Worm (Caenorhabditis elegans) whole organism, late embryonic: Measurements from ENCODE around the gene F46B3.9.

ENCODE experiments used
- C08G9.2 ChIP-seq: sonication (generic microtip); optimal IDR thresholded peaks from 2 replicates; lab custom pipeline; 2016; ENCODE audit warnings: mild to moderate bottlenecking, missing genetic modification characterization, moderate library complexity, missing compliant biosample characterization
- F13H6.1 ChIP-seq: sonication (generic microtip); optimal IDR thresholded peaks from 2 replicates; lab custom pipeline; 2016; ENCODE audit warnings: missing genetic modification characterization, missing compliant biosample characterization
- K02D7.2 ChIP-seq: sonication (generic microtip); optimal IDR thresholded peaks from 2 replicates; lab custom pipeline; 2017; ENCODE audit warnings: mild to moderate bottlenecking, missing genetic modification characterization, missing compliant biosample characterization
- K09A11.1 ChIP-seq: sonication (generic microtip); optimal IDR thresholded peaks from 2 replicates; lab custom pipeline; 2017; ENCODE audit warnings: antibody characterized with exemption, mild to moderate bottlenecking, missing genetic modification characterization, missing compliant biosample characterization; ENCODE audit not compliant: insufficient read depth
- T23F11.4 ChIP-seq: fragments of 200-800 bp; sonication (Bioruptor generic); optimal IDR thresholded peaks from 2 replicates; lab custom pipeline; 2018; ENCODE audit warnings: mild to moderate bottlenecking, missing genetic modification characterization, missing compliant biosample characterization
- Y22D7AL.16 ChIP-seq: sonication (generic microtip); optimal IDR thresholded peaks from 2 replicates; lab custom pipeline; 2016; ENCODE audit warnings: missing genetic modification characterization, missing compliant biosample characterization
- ahr-1 ChIP-seq: sonication (generic microtip); optimal IDR thresholded peaks from 2 replicates; lab custom pipeline; 2016; ENCODE audit warnings: missing genetic modification characterization, missing compliant biosample characterization
- ama-1 ChIP-seq: fragments of 150-350 bp; optimal IDR thresholded peaks from 2 replicates; lab custom pipeline; 2014
- ceh-2 ChIP-seq: sonication (generic microtip); optimal IDR thresholded peaks from 2 replicates; lab custom pipeline; 2016; ENCODE audit warnings: missing genotype, missing genetic modification characterization, missing compliant biosample characterization
- ceh-24 ChIP-seq: sonication (generic microtip); optimal IDR thresholded peaks from 2 replicates; lab custom pipeline; 2016; ENCODE audit warnings: mild to moderate bottlenecking, missing genetic modification characterization, missing compliant biosample characterization
- ceh-31 ChIP-seq: sonication (generic microtip); optimal IDR thresholded peaks from 2 replicates; lab custom pipeline; 2016; ENCODE audit warnings: missing genetic modification characterization, missing compliant biosample characterization
- ceh-34 ChIP-seq: sonication (generic microtip); optimal IDR thresholded peaks from 2 replicates; lab custom pipeline; 2016; ENCODE audit warnings: mild to moderate bottlenecking, missing genetic modification characterization, missing compliant biosample characterization
- ceh-45 ChIP-seq: fragments of 200-800 bp; sonication (Bioruptor generic); IDR thresholded peaks from 2 replicates; pipeline ENCODE4 v1.3.6; 2022; ENCODE audit warnings: missing genetic modification reagents, missing genetic modification characterization, missing compliant biosample characterization
- ceh-48 ChIP-seq: sonication (generic microtip); optimal IDR thresholded peaks from 2 replicates; lab custom pipeline; 2016; ENCODE audit warnings: missing genetic modification characterization, inconsistent platforms, missing compliant biosample characterization
- ceh-9 ChIP-seq: sonication (generic microtip); optimal IDR thresholded peaks from 2 replicates; lab custom pipeline; 2016; ENCODE audit warnings: mild to moderate bottlenecking, missing genetic modification characterization, inconsistent platforms, missing compliant biosample characterization
- che-1 ChIP-seq: sonication (generic microtip); optimal IDR thresholded peaks from 2 replicates; lab custom pipeline; 2016; ENCODE audit warnings: mild to moderate bottlenecking, missing genetic modification characterization, missing compliant biosample characterization
- dve-1 ChIP-seq: sonication (generic microtip); optimal IDR thresholded peaks from 2 replicates; lab custom pipeline; 2017; ENCODE audit warnings: antibody characterized with exemption, mild to moderate bottlenecking, missing genetic modification characterization, missing compliant biosample characterization
- elt-4 ChIP-seq: sonication (generic microtip); optimal IDR thresholded peaks from 2 replicates; lab custom pipeline; 2016; ENCODE audit warnings: missing genetic modification characterization, missing compliant biosample characterization
- eyg-1 ChIP-seq: sonication (generic microtip); optimal IDR thresholded peaks from 2 replicates; lab custom pipeline; 2016; ENCODE audit warnings: missing genotype, missing genetic modification characterization, missing compliant biosample characterization
- fkh-10 ChIP-seq: fragments of 150-350 bp; optimal IDR thresholded peaks from 2 replicates; lab custom pipeline; 2014; ENCODE audit warnings: missing biosample characterization, missing genetic modification reagents, missing genetic modification characterization
- fkh-6 ChIP-seq: sonication (generic microtip); optimal IDR thresholded peaks from 2 replicates; lab custom pipeline; 2016; ENCODE audit warnings: missing genetic modification characterization, missing compliant biosample characterization
- gmeb-2 ChIP-seq: sonication (generic microtip); optimal IDR thresholded peaks from 2 replicates; lab custom pipeline; 2016; ENCODE audit warnings: missing genetic modification characterization, inconsistent platforms, missing compliant biosample characterization
- hlh-13 ChIP-seq: fragments of 200-800 bp; sonication (Bioruptor generic); optimal IDR thresholded peaks from 2 replicates; lab custom pipeline; 2018; ENCODE audit warnings: mild to moderate bottlenecking, missing genetic modification characterization, missing compliant biosample characterization
- hlh-6 ChIP-seq: sonication (generic microtip); optimal IDR thresholded peaks from 2 replicates; lab custom pipeline; 2016; ENCODE audit warnings: missing genotype, missing genetic modification characterization, missing compliant biosample characterization
- hlh-8 ChIP-seq: sonication (generic microtip); optimal IDR thresholded peaks from 2 replicates; lab custom pipeline; 2016; ENCODE audit warnings: missing genotype, missing genetic modification characterization, missing compliant biosample characterization
- npax-4 ChIP-seq: sonication (generic microtip); optimal IDR thresholded peaks from 2 replicates; lab custom pipeline; 2016; ENCODE audit warnings: missing genetic modification characterization, missing compliant biosample characterization
- pag-3 ChIP-seq: sonication (generic microtip); optimal IDR thresholded peaks from 2 replicates; lab custom pipeline; 2016; ENCODE audit warnings: missing compliant biosample characterization, missing genetic modification characterization, borderline replicate concordance
- pha-2 ChIP-seq: sonication (generic microtip); optimal IDR thresholded peaks from 2 replicates; lab custom pipeline; 2017; ENCODE audit warnings: mild to moderate bottlenecking, missing genetic modification characterization, missing compliant biosample characterization
- rnt-1 ChIP-seq: sonication (generic microtip); optimal IDR thresholded peaks from 2 replicates; lab custom pipeline; 2016; ENCODE audit warnings: missing genetic modification characterization, missing compliant biosample characterization
- sox-2 ChIP-seq: fragments of 200-800 bp; sonication (Bioruptor generic); IDR thresholded peaks from 2 replicates; pipeline ENCODE4 v1.3.6; 2022; ENCODE audit warnings: missing genetic modification reagents, missing genetic modification characterization, missing compliant biosample characterization
- sox-4 ChIP-seq: sonication (generic microtip); optimal IDR thresholded peaks from 2 replicates; lab custom pipeline; 2017; ENCODE audit warnings: mild to moderate bottlenecking, missing genetic modification characterization, inconsistent platforms, missing compliant biosample characterization
- syd-9 ChIP-seq: sonication (generic microtip); optimal IDR thresholded peaks from 2 replicates; lab custom pipeline; 2016; ENCODE audit warnings: mild to moderate bottlenecking, missing genetic modification characterization, moderate library complexity, missing compliant biosample characterization
- tbx-2 ChIP-seq: sonication (generic microtip); optimal IDR thresholded peaks from 2 replicates; lab custom pipeline; 2016; ENCODE audit warnings: missing genetic modification characterization, missing compliant biosample characterization
- tbx-7 ChIP-seq: sonication (generic microtip); optimal IDR thresholded peaks from 2 replicates; lab custom pipeline; 2016; ENCODE audit warnings: missing genotype, missing genetic modification characterization, missing compliant biosample characterization
- ttx-3 ChIP-seq: sonication (generic microtip); optimal IDR thresholded peaks from 2 replicates; lab custom pipeline; 2016; ENCODE audit warnings: missing genetic modification reagents, missing genetic modification characterization, missing compliant biosample characterization
- unc-42 ChIP-seq: sonication (generic microtip); optimal IDR thresholded peaks from 2 replicates; lab custom pipeline; 2016; ENCODE audit warnings: missing genotype, missing genetic modification characterization, missing compliant biosample characterization
- zip-5 ChIP-seq: sonication (generic microtip); optimal IDR thresholded peaks from 2 replicates; lab custom pipeline; 2016; ENCODE audit warnings: missing genetic modification characterization, missing compliant biosample characterization

The F46B3.9 gene

DNA sequence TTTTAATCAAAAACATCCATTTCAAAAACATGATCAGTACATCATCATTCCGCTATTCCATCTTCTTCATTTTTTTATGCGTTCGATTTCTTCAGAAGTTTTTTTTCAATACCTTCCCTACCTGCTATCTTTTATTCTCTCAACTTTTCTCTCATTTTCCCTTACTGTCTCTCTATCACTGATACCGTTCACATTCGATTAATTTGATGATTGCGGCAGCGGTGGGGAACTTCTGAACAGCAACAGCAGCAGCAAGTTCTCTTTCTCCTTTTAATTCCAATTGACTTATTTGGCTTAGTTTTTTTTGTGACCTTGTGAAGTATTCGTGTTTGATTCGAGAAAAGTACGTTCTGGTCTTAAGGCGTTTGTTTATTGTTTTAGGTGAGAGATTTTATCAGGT lies 22.9 kb upstream of the F46B3.9 start:
- TF ChIP-seq elt-4 (tag; lab: Kevin White, UChicago) (no peak), ceh-45 (no peak), fkh-10 (GFP tag; lab: Kevin White, UChicago) (no peak), C08G9.2 (tag; lab: Kevin White, UChicago) (no peak), ceh-34 (tag; lab: Kevin White, UChicago) (no peak), hlh-8 (tag; lab: Kevin White, UChicago) (no peak), zip-5 (no peak), F13H6.1 (tag; lab: Kevin White, UChicago) (no peak), pag-3 (tag; lab: Kevin White, UChicago) (no peak), Y22D7AL.16 (tag; lab: Kevin White, UChicago) (no peak), hlh-13 (GFP tag; lab: Kevin White, UChicago) (no peak), rnt-1 (tag; lab: Kevin White, UChicago) (no peak), ahr-1 (tag; lab: Kevin White, UChicago) (no peak), syd-9 (no peak), dve-1 (tag; lab: Kevin White, UChicago) (no peak), sox-4 (tag; lab: Kevin White, UChicago) (no peak)

ce11 chrV:20645479-20645878 lies 19.5 kb upstream of the F46B3.9 start:
- TF ChIP-seq hlh-6 (tag; lab: Kevin White, UChicago) (no peak), npax-4 (tag; lab: Kevin White, UChicago) (no peak), unc-42 (peak; percentile 53), ama-1 (no peak), eyg-1 (tag; lab: Kevin White, UChicago) (no peak), che-1 (tag; lab: Kevin White, UChicago) (no peak), ceh-24 (tag; lab: Kevin White, UChicago) (no peak)
- TF ChIP-seq, all 69 proteins: peak for 1

DNA sequence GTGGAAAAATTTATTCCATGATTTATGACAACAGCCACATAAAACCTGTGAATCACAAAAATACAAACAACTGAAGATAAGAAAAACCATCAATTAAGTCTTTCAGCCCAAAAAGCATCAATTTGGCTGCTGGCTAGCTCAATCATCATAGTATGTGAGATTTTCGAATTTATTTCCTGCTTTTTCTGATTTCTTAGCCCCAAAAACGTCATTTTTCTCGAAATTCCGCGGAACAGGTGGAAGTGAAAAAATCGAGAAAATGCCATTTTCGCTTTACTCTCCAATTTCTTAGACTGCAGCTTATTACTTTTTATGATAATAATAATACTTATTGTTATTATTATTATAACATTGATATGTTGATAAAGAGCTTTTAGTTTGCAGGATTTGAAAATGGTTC lies 16.0 kb upstream of the F46B3.9 start, which contains the start of gene srxa-15:
srxa-15 (plus strand) TSS at position 301 of the 400 bp plus-strand sequence.
- no peak for TF ChIP-seq ttx-3 (tag; lab: Kevin White, UChicago)
- no peak for TF ChIP-seq sox-2 (GFP tag; lab: Robert Waterston, UW)
- TF ChIP-seq T23F11.4 (GFP tag; lab: Kevin White, UChicago), result no peak
- TF ChIP-seq ama-1, result no peak
- TF ChIP-seq che-1 (tag; lab: Kevin White, UChicago), result no peak
- TF ChIP-seq ahr-1 (tag; lab: Kevin White, UChicago), result no peak
- no peak for TF ChIP-seq ceh-9
- TF ChIP-seq ceh-24 (tag; lab: Kevin White, UChicago), result no peak

- TF ChIP-seq tbx-7 (no peak), npax-4 (tag; lab: Kevin White, UChicago) (no peak), gmeb-2 (tag; lab: Kevin White, UChicago) (no peak), ceh-31 (tag; lab: Kevin White, UChicago) (no peak), hlh-6 (tag; lab: Kevin White, UChicago) (no peak), ceh-2 (tag; lab: Kevin White, UChicago) (no peak), tbx-2 (no peak), zip-5 (no peak), fkh-6 (no peak), pha-2 (tag; lab: Kevin White, UChicago) (no peak), K09A11.1 (tag; lab: Kevin White, UChicago) (no peak), ceh-45 (no peak), ama-1 (no peak), pag-3 (tag; lab: Kevin White, UChicago) (no peak), ceh-48 (no peak), K02D7.2 (tag; lab: Kevin White, UChicago) (no peak)
Measured at ce11 chrV:20639294-20639693, 13.4 kb upstream of the F46B3.9 start, which contains the start of gene srxa-14. Gene srxa-14, plus strand, starts transcription at chrV:20639594.
